Fruit fly (Drosophila melanogaster): ENCODE measurements around the gene Sr-CIV.
A peak's percentile ranks its signal among the peaks of the same experiment; 100 is the strongest.

DNA sequence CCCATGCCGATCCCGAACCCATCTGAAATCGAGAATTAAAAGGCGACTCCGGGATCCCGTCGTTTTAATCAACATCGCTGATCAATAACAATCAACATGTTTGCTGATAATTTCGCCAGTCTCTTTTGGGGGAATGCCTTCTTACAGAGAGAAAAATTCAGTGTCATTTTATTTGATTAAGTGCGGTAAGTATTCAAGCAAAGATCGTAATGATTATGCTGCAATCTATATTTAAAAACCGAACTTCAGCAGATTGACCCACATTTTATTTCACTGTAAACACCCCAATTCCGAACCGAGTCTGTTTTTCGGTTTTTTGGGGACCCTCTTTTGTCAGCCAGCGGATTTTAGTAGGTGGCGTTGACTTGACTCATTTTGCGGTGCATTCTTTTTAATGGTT lies 30.0 kb upstream of the Sr-CIV start:
- TF ChIP-seq psq (GFP tag; optimal IDR thresholded peaks at IDR 0.05) (peak; percentile 33), jim (GFP tag; optimal IDR thresholded peaks at IDR 0.05) (no peak), Hr78 (GFP tag; optimal IDR thresholded peaks at IDR 0.05) (no peak), dl (GFP tag; optimal IDR thresholded peaks at IDR 0.05; ENCODE audit: insufficient read depth in 1 of 2, partially characterized antibody in 2 of 2) (no peak), lola (GFP tag; optimal IDR thresholded peaks at IDR 0.05) (no peak), Abd-B (GFP tag; optimal IDR thresholded peaks at IDR 0.05) (no peak), fru (GFP tag; optimal IDR thresholded peaks at IDR 0.05) (peak; percentile 64), tai (GFP tag; optimal IDR thresholded peaks at IDR 0.05) (no peak), rgr (GFP tag; optimal IDR thresholded peaks at IDR 0.05) (peak; percentile 61), usp (GFP tag; optimal IDR thresholded peaks at IDR 0.05) (no peak), foxo (GFP tag; optimal IDR thresholded peaks at IDR 0.05) (peak in 1 of 2 experiments; percentile 64)

Data from whole organism, wandering third instar larva.